Worm (Caenorhabditis elegans) whole organism, L1 larva: ENCODE data around the gene C47A10.16.

ENCODE experiments used
- C34B4.2 ChIP-seq: sonication (generic microtip); optimal IDR thresholded peaks from 2 replicates; lab custom pipeline; 2017; ENCODE audit warnings: mild to moderate bottlenecking, missing genetic modification characterization, missing compliant biosample characterization
- Y116A8C.19 ChIP-seq: sonication (generic microtip); optimal IDR thresholded peaks from 2 replicates; lab custom pipeline; 2016; ENCODE audit warnings: missing compliant biosample characterization, missing genetic modification characterization, borderline replicate concordance
- aha-1 ChIP-seq: fragments of 150-350 bp; optimal IDR thresholded peaks from 2 replicates; lab custom pipeline; 2014; ENCODE audit warnings: missing biosample characterization, missing genetic modification characterization
- aly-2 ChIP-seq: fragments of 150-350 bp; optimal IDR thresholded peaks from 2 replicates; lab custom pipeline; 2014; ENCODE audit warnings: missing biosample characterization, missing genetic modification characterization
- dsc-1 ChIP-seq: sonication (generic microtip); optimal IDR thresholded peaks from 2 replicates; lab custom pipeline; 2016; ENCODE audit warnings: mild to moderate bottlenecking, missing genetic modification characterization, missing compliant biosample characterization
- egl-13 ChIP-seq: sonication (generic microtip); optimal IDR thresholded peaks from 2 replicates; lab custom pipeline; 2016; ENCODE audit warnings: missing genotype, missing genetic modification reagents, missing genetic modification characterization, missing compliant biosample characterization
- elt-3 ChIP-seq, 6 experiments: fragments of 150-350 bp in 1 of 6; sonication (generic microtip); optimal IDR thresholded peaks; 2 replicates each; lab custom pipeline; 2017 to 2018; ENCODE audit warnings: missing biosample characterization in 6 of 6, missing genetic modification characterization in 6 of 6, inconsistent platforms in 1 of 6
- fkh-4 ChIP-seq: sonication (generic microtip); optimal IDR thresholded peaks from 2 replicates; lab custom pipeline; 2016; ENCODE audit warnings: missing compliant biosample characterization, missing genetic modification characterization, borderline replicate concordance
- fos-1 ChIP-seq: fragments of 150-350 bp; optimal IDR thresholded peaks from 2 replicates; lab custom pipeline; 2014; ENCODE audit warnings: missing biosample characterization, missing genetic modification characterization
- grh-1 ChIP-seq: fragments of 200-800 bp; sonication (Bioruptor generic); IDR thresholded peaks from 2 replicates; pipeline ENCODE4 v1.3.6; 2022; ENCODE audit warnings: missing genetic modification reagents, missing genetic modification characterization, missing compliant biosample characterization
- hpl-2 ChIP-seq: fragments of 150-350 bp; optimal IDR thresholded peaks from 2 replicates; lab custom pipeline; 2014; ENCODE audit warnings: missing biosample characterization, missing genetic modification reagents, missing genetic modification characterization
- irx-1 ChIP-seq: sonication (generic microtip); optimal IDR thresholded peaks from 2 replicates; lab custom pipeline; 2016; ENCODE audit warnings: missing genetic modification characterization, missing compliant biosample characterization
- jun-1 ChIP-seq: fragments of 150-350 bp; optimal IDR thresholded peaks from 2 replicates; lab custom pipeline; 2014; ENCODE audit warnings: missing biosample characterization, missing genetic modification reagents, missing genetic modification characterization
- lin-14 ChIP-seq: fragments of 200-800 bp; sonication (Bioruptor generic); optimal IDR thresholded peaks from 2 replicates; lab custom pipeline; 2018; ENCODE audit warnings: mild to moderate bottlenecking, missing genetic modification characterization, moderate library complexity, missing compliant biosample characterization
- lin-35 ChIP-seq, 2 experiments: fragments of 150-350 bp; optimal IDR thresholded peaks; 2 replicates each; lab custom pipeline; 2014; ENCODE audit warnings: missing biosample characterization in 2 of 2, missing genetic modification characterization in 2 of 2, missing genetic modification reagents in 2 of 2
- lir-3 ChIP-seq: sonication (generic microtip); optimal IDR thresholded peaks from 2 replicates; lab custom pipeline; 2016; ENCODE audit warnings: mild to moderate bottlenecking, missing genetic modification characterization, moderate library complexity, missing compliant biosample characterization; ENCODE audit not compliant: poor library complexity
- mef-2 ChIP-seq: fragments of 150-350 bp; optimal IDR thresholded peaks from 2 replicates; lab custom pipeline; 2014; ENCODE audit warnings: missing biosample characterization, missing genetic modification characterization
- mep-1 ChIP-seq: fragments of 150-350 bp; optimal IDR thresholded peaks from 2 replicates; lab custom pipeline; 2014; ENCODE audit warnings: missing biosample characterization, missing genetic modification characterization
- nhr-11 ChIP-seq: fragments of 150-350 bp; optimal IDR thresholded peaks from 2 replicates; lab custom pipeline; 2014; ENCODE audit warnings: missing biosample characterization, missing genetic modification characterization
- nhr-47 ChIP-seq: sonication (generic microtip); optimal IDR thresholded peaks from 2 replicates; lab custom pipeline; 2016; ENCODE audit warnings: mild to moderate bottlenecking, missing genetic modification characterization, moderate library complexity, missing compliant biosample characterization
- nhr-76 ChIP-seq: sonication (generic microtip); optimal IDR thresholded peaks from 2 replicates; lab custom pipeline; 2017; ENCODE audit warnings: missing biosample characterization, missing genetic modification characterization
- nhr-84 ChIP-seq: sonication (generic microtip); optimal IDR thresholded peaks from 2 replicates; lab custom pipeline; 2017; ENCODE audit warnings: missing biosample characterization, missing genetic modification characterization
- nhr-85 ChIP-seq: sonication (generic microtip); peaks from one replicate; lab custom pipeline; 2016; ENCODE audit warnings: missing genetic modification characterization, inconsistent platforms, missing compliant biosample characterization
- nhr-90 ChIP-seq: sonication (generic microtip); optimal IDR thresholded peaks from 2 replicates; lab custom pipeline; 2016; ENCODE audit warnings: mild to moderate bottlenecking, missing genetic modification characterization, missing compliant biosample characterization; ENCODE audit not compliant: poor library complexity
- pag-3 ChIP-seq: sonication (generic microtip); optimal IDR thresholded peaks from 2 replicates; lab custom pipeline; 2017; ENCODE audit warnings: missing genetic modification characterization, mild to moderate bottlenecking, missing compliant biosample characterization, antibody characterized with exemption, borderline replicate concordance; ENCODE audit not compliant: insufficient read depth
- pax-3 ChIP-seq: fragments of 200-800 bp; sonication (Bioruptor generic); optimal IDR thresholded peaks from 2 replicates; lab custom pipeline; 2018; ENCODE audit warnings: mild to moderate bottlenecking, missing genetic modification characterization, moderate library complexity, missing compliant biosample characterization
- snpc-4 ChIP-seq: fragments of 150-350 bp; optimal IDR thresholded peaks from 2 replicates; lab custom pipeline; 2014; ENCODE audit warnings: missing biosample characterization, missing genetic modification characterization
- snu-23 ChIP-seq: sonication (generic microtip); optimal IDR thresholded peaks from 2 replicates; lab custom pipeline; 2016; ENCODE audit warnings: missing genetic modification characterization, missing compliant biosample characterization
- sox-4 ChIP-seq: sonication (generic microtip); optimal IDR thresholded peaks from 2 replicates; lab custom pipeline; 2016; ENCODE audit warnings: missing genetic modification characterization, missing compliant biosample characterization
- sup-37 ChIP-seq: fragments of 200-800 bp; sonication (Bioruptor generic); optimal IDR thresholded peaks from 2 replicates; lab custom pipeline; 2018; ENCODE audit warnings: mild to moderate bottlenecking, missing genetic modification characterization, missing compliant biosample characterization
- tlp-1 ChIP-seq: fragments of 150-350 bp; optimal IDR thresholded peaks from 2 replicates; lab custom pipeline; 2014; ENCODE audit warnings: missing biosample characterization, missing genetic modification characterization
- unc-98 ChIP-seq: fragments of 200-800 bp; sonication (Bioruptor generic); IDR thresholded peaks from 2 replicates; pipeline ENCODE4 v1.3.6; 2022; ENCODE audit warnings: missing genetic modification characterization, missing compliant biosample characterization
- zip-4 ChIP-seq: fragments of 200-800 bp; sonication (Bioruptor generic); optimal IDR thresholded peaks from 2 replicates; lab custom pipeline; 2018; ENCODE audit warnings: mild to moderate bottlenecking, missing genetic modification characterization, moderate library complexity, missing compliant biosample characterization

C47A10.16 gene

DNA sequence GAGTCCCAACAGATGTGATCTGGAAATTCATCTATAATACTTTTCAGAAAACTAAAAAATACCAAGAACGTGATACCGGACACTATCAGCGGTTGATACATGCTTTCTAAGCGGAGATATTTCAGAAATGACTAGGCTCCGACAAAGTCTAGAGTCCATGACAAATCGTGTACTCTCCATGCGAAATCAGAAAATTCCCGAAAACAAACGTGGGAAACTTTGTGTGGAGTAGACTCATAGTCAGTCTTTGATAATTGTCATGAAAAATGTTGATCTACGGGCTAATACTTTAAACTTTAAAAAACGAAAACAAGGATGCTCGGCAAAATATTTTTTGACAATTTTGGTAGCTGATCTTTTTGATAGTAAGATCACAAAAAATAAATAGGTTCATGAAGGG lies 33.8 kb upstream of the C47A10.16 start, which contains the start of gene srx-18:
Gene srx-18 (minus strand): TSS at position 101 of the 400 bp plus-strand sequence.
- TF ChIP-seq lin-14 (GFP tag; lab: Kevin White, UChicago) = no peak
- TF ChIP-seq nhr-90 (tag; lab: Kevin White, UChicago) = no peak
- TF ChIP-seq nhr-11 (tag; lab: Kevin White, UChicago) = no peak
- TF ChIP-seq sox-4 = no peak
- no peak for TF ChIP-seq dsc-1
- TF ChIP-seq sup-37 = no peak
- no peak for TF ChIP-seq nhr-85 (tag; lab: Kevin White, UChicago)
- no peak for TF ChIP-seq unc-98 (GFP tag; lab: Robert Waterston, UW)
- no peak for TF ChIP-seq aly-2 (tag; lab: Kevin White, UChicago)
- TF ChIP-seq nhr-84 = no peak
- TF ChIP-seq zip-4 = no peak

DNA sequence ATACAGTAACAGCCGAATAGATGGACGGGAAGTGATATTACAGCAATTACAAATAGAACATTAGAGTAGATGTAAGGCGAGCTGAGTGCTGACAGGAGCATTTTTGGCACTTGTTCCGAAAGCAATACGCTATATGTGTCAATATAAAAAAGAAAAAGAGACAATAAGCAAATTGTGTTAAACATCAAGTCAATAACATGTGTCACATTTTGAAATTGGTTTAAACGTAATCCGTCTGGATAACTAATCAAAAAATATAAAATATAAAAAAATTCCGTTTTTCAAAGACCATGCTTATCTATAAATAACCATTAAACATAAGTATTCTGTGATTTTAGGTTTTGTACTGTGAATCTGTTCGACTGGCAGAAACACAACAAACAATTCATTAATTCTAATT lies 30.7 kb upstream of the C47A10.16 start, which contains the start of gene srh-288:
Gene srh-288 (minus strand): TSS at position 101 of the 400 bp plus-strand sequence.
- no peak for TF ChIP-seq aly-2 (tag; lab: Kevin White, UChicago)
- TF ChIP-seq lir-3 (tag; lab: Kevin White, UChicago) = no peak
- no peak for TF ChIP-seq Y116A8C.19 (tag; lab: Kevin White, UChicago)
- TF ChIP-seq snu-23 = no peak
- no peak for TF ChIP-seq egl-13 (tag; lab: Kevin White, UChicago)
- no peak for TF ChIP-seq nhr-76 (tag; lab: Kevin White, UChicago)
- no peak for TF ChIP-seq nhr-47 (tag; lab: Kevin White, UChicago)
- TF ChIP-seq grh-1 (GFP tag; lab: Robert Waterston, UW) = no peak
- TF ChIP-seq dsc-1 = no peak
- TF ChIP-seq jun-1 (tag; lab: Kevin White, UChicago) = no peak
- no peak for TF ChIP-seq mef-2 (tag; lab: Kevin White, UChicago)
- TF ChIP-seq tlp-1 (tag; lab: Kevin White, UChicago) = no peak
- no peak for TF ChIP-seq mep-1 (tag; lab: Kevin White, UChicago)
- no peak for TF ChIP-seq snpc-4 (tag; lab: Kevin White, UChicago)
- TF ChIP-seq elt-3 (tag; optimal IDR thresholded peaks at IDR 0.05; lab: Kevin White, UChicago) = no peak

DNA sequence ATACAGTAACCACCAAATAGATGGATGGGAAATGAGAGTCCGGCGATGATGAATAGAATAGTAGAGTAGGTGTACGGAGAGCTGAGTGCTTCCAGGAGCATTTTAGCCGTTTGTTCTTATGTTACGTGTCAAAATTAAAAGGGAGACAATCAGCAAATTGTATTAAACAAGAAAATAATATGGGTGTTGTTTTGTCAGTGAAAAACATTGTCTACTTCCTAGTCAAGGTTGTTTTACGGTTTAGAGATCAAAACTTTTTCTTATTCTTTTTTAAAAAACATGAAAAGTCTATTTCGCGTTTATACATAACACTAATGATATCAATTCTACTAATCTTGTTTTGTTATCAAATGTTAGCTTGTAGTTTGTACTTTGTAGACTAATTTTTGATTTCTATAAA lies 29.0 kb upstream of the C47A10.16 start, which contains the start of gene srh-289:
Gene srh-289 (minus strand): TSS at position 101 of the 400 bp plus-strand sequence.
- TF ChIP-seq nhr-90 (tag; lab: Kevin White, UChicago) = no peak

DNA sequence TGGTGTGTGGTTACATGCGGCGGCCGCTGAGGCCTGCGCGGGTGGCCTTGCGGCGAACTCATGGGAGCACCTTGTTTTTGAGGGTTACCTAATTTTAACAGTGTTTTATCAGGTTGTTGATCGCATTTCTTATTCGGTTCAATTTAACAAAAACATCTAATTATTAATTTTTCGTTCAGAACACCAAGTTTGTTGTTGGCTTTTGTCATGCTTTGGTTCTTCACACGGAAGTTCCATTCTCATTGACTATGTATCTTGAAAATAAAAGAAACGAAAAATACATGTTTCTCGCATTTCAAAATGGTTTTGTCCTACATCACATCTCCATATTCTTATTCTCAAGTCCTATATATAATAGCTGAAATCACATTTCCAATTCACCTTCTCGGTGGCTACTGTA lies 25.2 kb upstream of the C47A10.16 start, which contains the start of gene srh-290:
Gene srh-290 (plus strand): TSS at position 301 of the 400 bp plus-strand sequence.
- no peak for TF ChIP-seq nhr-47 (tag; lab: Kevin White, UChicago)
- no peak for TF ChIP-seq tlp-1 (tag; lab: Kevin White, UChicago)
- no peak for TF ChIP-seq fkh-4
- no peak for TF ChIP-seq pax-3 (tag; lab: Kevin White, UChicago)
- no peak for TF ChIP-seq pag-3 (tag; lab: Kevin White, UChicago)
- TF ChIP-seq nhr-84 = no peak
- TF ChIP-seq egl-13 (tag; lab: Kevin White, UChicago) = no peak
- TF ChIP-seq hpl-2 = no peak
- TF ChIP-seq snpc-4 (tag; lab: Kevin White, UChicago) = no peak
- no peak for TF ChIP-seq irx-1
- no peak for TF ChIP-seq C34B4.2
- TF ChIP-seq lin-35 (GFP tag; optimal IDR thresholded peaks at IDR 0.05; lab: Kevin White, UChicago) = no peak
- TF ChIP-seq aha-1 (tag; lab: Kevin White, UChicago) = no peak
- TF ChIP-seq elt-3 (tag; optimal IDR thresholded peaks at IDR 0.05; lab: Kevin White, UChicago) = no peak
- TF ChIP-seq, all 84 proteins: peak for 0

DNA sequence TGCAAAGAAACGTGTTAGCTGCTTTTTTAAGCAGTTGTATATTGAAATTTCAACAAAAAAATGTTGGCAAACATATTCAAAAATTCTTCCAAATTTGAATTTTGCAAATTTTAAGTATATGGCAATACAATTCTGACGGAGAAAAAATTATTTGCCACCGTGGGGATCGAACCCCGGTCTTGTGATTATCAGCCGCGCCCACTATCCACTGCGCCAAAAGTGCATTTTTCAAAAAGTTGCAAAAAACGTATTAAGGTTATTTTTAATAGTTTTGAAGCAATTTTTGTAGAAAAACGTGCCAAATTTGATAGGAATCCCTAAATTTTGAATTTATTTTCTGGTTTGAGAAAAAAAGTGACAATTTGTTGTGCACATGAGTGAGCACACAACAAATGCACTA lies 19.4 kb upstream of the C47A10.16 start:
- TF ChIP-seq fos-1 = no peak
- TF ChIP-seq mep-1 (tag; lab: Kevin White, UChicago) = no peak
